Worm (Caenorhabditis elegans) whole organism, L1 larva: ENCODE results near the gene dyf-6.

Experiments
- C16A3.4 ChIP-seq: fragments of 150-350 bp; optimal IDR thresholded peaks from 2 replicates; lab custom pipeline; 2014; ENCODE audit warnings: missing biosample characterization, missing genetic modification characterization
- C34B4.2 ChIP-seq: sonication (generic microtip); optimal IDR thresholded peaks from 2 replicates; lab custom pipeline; 2017; ENCODE audit warnings: mild to moderate bottlenecking, missing genetic modification characterization, missing compliant biosample characterization
- F16B12.6 ChIP-seq: fragments of 150-350 bp; optimal IDR thresholded peaks from 2 replicates; lab custom pipeline; 2014; ENCODE audit warnings: missing biosample characterization, missing genetic modification characterization
- aha-1 ChIP-seq: fragments of 150-350 bp; optimal IDR thresholded peaks from 2 replicates; lab custom pipeline; 2014; ENCODE audit warnings: missing biosample characterization, missing genetic modification characterization
- alr-1 ChIP-seq: fragments of 200-800 bp; sonication (Bioruptor generic); optimal IDR thresholded peaks from 2 replicates; lab custom pipeline; 2018; ENCODE audit warnings: borderline replicate concordance, mild to moderate bottlenecking, missing genetic modification characterization, missing compliant biosample characterization
- aly-2 ChIP-seq: fragments of 150-350 bp; optimal IDR thresholded peaks from 2 replicates; lab custom pipeline; 2014; ENCODE audit warnings: missing biosample characterization, missing genetic modification characterization
- blmp-1 ChIP-seq: fragments of 150-350 bp; optimal IDR thresholded peaks from 2 replicates; lab custom pipeline; 2014; ENCODE audit warnings: missing biosample characterization, missing genetic modification characterization
- ceh-63 ChIP-seq: fragments of 200-800 bp; sonication (Bioruptor generic); optimal IDR thresholded peaks from 2 replicates; lab custom pipeline; 2018; ENCODE audit warnings: mild to moderate bottlenecking, missing genetic modification characterization, missing compliant biosample characterization
- ces-1 ChIP-seq: fragments of 150-350 bp; optimal IDR thresholded peaks from 2 replicates; lab custom pipeline; 2014; ENCODE audit warnings: missing biosample characterization, missing genetic modification reagents, missing genetic modification characterization
- dpl-1 ChIP-seq, 3 experiments: fragments of 150-350 bp in 2 of 3; sonication (generic microtip) in 1 of 3; optimal IDR thresholded peaks; 2 replicates each; lab custom pipeline; 2014 to 2017; ENCODE audit warnings: missing biosample characterization in 3 of 3, missing genetic modification characterization in 3 of 3, missing genetic modification reagents in 3 of 3
- dsc-1 ChIP-seq: sonication (generic microtip); optimal IDR thresholded peaks from 2 replicates; lab custom pipeline; 2016; ENCODE audit warnings: mild to moderate bottlenecking, missing genetic modification characterization, missing compliant biosample characterization
- efl-1 ChIP-seq, 4 experiments: fragments of 150-350 bp; optimal IDR thresholded peaks in 3 of 4; peaks in 1 of 4; 1 replicate in 1 of 4; 2 replicates in 3 of 4; lab custom pipeline; 2014; ENCODE audit warnings: missing biosample characterization in 2 of 4, missing genetic modification characterization in 2 of 4, missing genetic modification reagents in 2 of 4
- efl-3 ChIP-seq: fragments of 200-800 bp; sonication (Bioruptor generic); optimal IDR thresholded peaks from 2 replicates; lab custom pipeline; 2018; ENCODE audit warnings: mild to moderate bottlenecking, missing genetic modification characterization, missing compliant biosample characterization
- egl-13 ChIP-seq: sonication (generic microtip); optimal IDR thresholded peaks from 2 replicates; lab custom pipeline; 2016; ENCODE audit warnings: missing genotype, missing genetic modification reagents, missing genetic modification characterization, missing compliant biosample characterization
- egl-27 ChIP-seq, 2 experiments: fragments of 150-350 bp in 1 of 2; sonication (generic microtip); optimal IDR thresholded peaks; 3 replicates each; lab custom pipeline; 2017 to 2018; ENCODE audit warnings: missing biosample characterization in 2 of 2, missing genetic modification characterization in 2 of 2, missing genetic modification reagents in 2 of 2
- elt-3 ChIP-seq, 6 experiments: fragments of 150-350 bp in 1 of 6; sonication (generic microtip); optimal IDR thresholded peaks; 2 replicates each; lab custom pipeline; 2017 to 2018; ENCODE audit warnings: missing biosample characterization in 6 of 6, missing genetic modification characterization in 6 of 6, inconsistent platforms in 1 of 6
- fkh-4 ChIP-seq: sonication (generic microtip); optimal IDR thresholded peaks from 2 replicates; lab custom pipeline; 2016; ENCODE audit warnings: missing compliant biosample characterization, missing genetic modification characterization, borderline replicate concordance
- grh-1 ChIP-seq: fragments of 200-800 bp; sonication (Bioruptor generic); IDR thresholded peaks from 2 replicates; pipeline ENCODE4 v1.3.6; 2022; ENCODE audit warnings: missing genetic modification reagents, missing genetic modification characterization, missing compliant biosample characterization
- hpl-2 ChIP-seq: fragments of 150-350 bp; optimal IDR thresholded peaks from 2 replicates; lab custom pipeline; 2014; ENCODE audit warnings: missing biosample characterization, missing genetic modification reagents, missing genetic modification characterization
- irx-1 ChIP-seq: sonication (generic microtip); optimal IDR thresholded peaks from 2 replicates; lab custom pipeline; 2016; ENCODE audit warnings: missing genetic modification characterization, missing compliant biosample characterization
- lin-13 ChIP-seq: fragments of 150-350 bp; optimal IDR thresholded peaks from 2 replicates; lab custom pipeline; 2014; ENCODE audit warnings: missing biosample characterization, missing genetic modification reagents, missing genetic modification characterization
- lin-14 ChIP-seq: fragments of 200-800 bp; sonication (Bioruptor generic); optimal IDR thresholded peaks from 2 replicates; lab custom pipeline; 2018; ENCODE audit warnings: mild to moderate bottlenecking, missing genetic modification characterization, moderate library complexity, missing compliant biosample characterization
- lin-35 ChIP-seq, 2 experiments: fragments of 150-350 bp; optimal IDR thresholded peaks; 2 replicates each; lab custom pipeline; 2014; ENCODE audit warnings: missing biosample characterization in 2 of 2, missing genetic modification characterization in 2 of 2, missing genetic modification reagents in 2 of 2
- lsy-2 ChIP-seq, 2 experiments: fragments of 150-350 bp; optimal IDR thresholded peaks; 2 replicates each; lab custom pipeline; 2014; ENCODE audit warnings: missing biosample characterization in 2 of 2, missing genetic modification characterization in 2 of 2
- mab-9 ChIP-seq: fragments of 200-800 bp; sonication (Bioruptor generic); IDR thresholded peaks from 2 replicates; pipeline ENCODE4 v1.3.6; 2022; ENCODE audit warnings: missing genetic modification reagents, missing genetic modification characterization, missing compliant biosample characterization
- mdl-1 ChIP-seq, 2 experiments: fragments of 150-350 bp; optimal IDR thresholded peaks; 2 replicates each; lab custom pipeline; 2014 to 2017; ENCODE audit warnings: missing biosample characterization in 2 of 2, missing genetic modification characterization in 2 of 2, inconsistent platforms in 1 of 2
- mef-2 ChIP-seq: fragments of 150-350 bp; optimal IDR thresholded peaks from 2 replicates; lab custom pipeline; 2014; ENCODE audit warnings: missing biosample characterization, missing genetic modification characterization
- mep-1 ChIP-seq: fragments of 150-350 bp; optimal IDR thresholded peaks from 2 replicates; lab custom pipeline; 2014; ENCODE audit warnings: missing biosample characterization, missing genetic modification characterization
- nhr-11 ChIP-seq: fragments of 150-350 bp; optimal IDR thresholded peaks from 2 replicates; lab custom pipeline; 2014; ENCODE audit warnings: missing biosample characterization, missing genetic modification characterization
- nhr-19 ChIP-seq: fragments of 200-800 bp; sonication (Bioruptor generic); conservative IDR thresholded peaks from 2 replicates; pipeline ENCODE4 v1.3.6; 2022; ENCODE audit warnings: missing genetic modification characterization, missing compliant biosample characterization
- nhr-20 ChIP-seq: sonication (generic microtip); optimal IDR thresholded peaks from 2 replicates; lab custom pipeline; 2016; ENCODE audit warnings: mild to moderate bottlenecking, missing genetic modification characterization, missing compliant biosample characterization
- nhr-28 ChIP-seq: fragments of 150-350 bp; optimal IDR thresholded peaks from 2 replicates; lab custom pipeline; 2014; ENCODE audit warnings: missing biosample characterization, missing genetic modification characterization
- nhr-71 ChIP-seq: sonication (generic microtip); optimal IDR thresholded peaks from 2 replicates; lab custom pipeline; 2016; ENCODE audit warnings: mild to moderate bottlenecking, missing genetic modification characterization, moderate library complexity, missing compliant biosample characterization
- nhr-76 ChIP-seq: sonication (generic microtip); optimal IDR thresholded peaks from 2 replicates; lab custom pipeline; 2017; ENCODE audit warnings: missing biosample characterization, missing genetic modification characterization
- nhr-84 ChIP-seq: sonication (generic microtip); optimal IDR thresholded peaks from 2 replicates; lab custom pipeline; 2017; ENCODE audit warnings: missing biosample characterization, missing genetic modification characterization
- nhr-85 ChIP-seq: sonication (generic microtip); peaks from one replicate; lab custom pipeline; 2016; ENCODE audit warnings: missing genetic modification characterization, inconsistent platforms, missing compliant biosample characterization
- pag-3 ChIP-seq: sonication (generic microtip); optimal IDR thresholded peaks from 2 replicates; lab custom pipeline; 2017; ENCODE audit warnings: missing genetic modification characterization, mild to moderate bottlenecking, missing compliant biosample characterization, antibody characterized with exemption, borderline replicate concordance; ENCODE audit not compliant: insufficient read depth
- pax-3 ChIP-seq: fragments of 200-800 bp; sonication (Bioruptor generic); optimal IDR thresholded peaks from 2 replicates; lab custom pipeline; 2018; ENCODE audit warnings: mild to moderate bottlenecking, missing genetic modification characterization, moderate library complexity, missing compliant biosample characterization
- pqm-1 ChIP-seq: sonication (generic microtip); optimal IDR thresholded peaks from 3 replicates; lab custom pipeline; 2017; ENCODE audit warnings: missing biosample characterization, missing genetic modification characterization
- snu-23 ChIP-seq: sonication (generic microtip); optimal IDR thresholded peaks from 2 replicates; lab custom pipeline; 2016; ENCODE audit warnings: missing genetic modification characterization, missing compliant biosample characterization
- swsn-7 ChIP-seq: sonication (generic microtip); optimal IDR thresholded peaks from 2 replicates; lab custom pipeline; 2016; ENCODE audit warnings: missing genetic modification characterization, missing compliant biosample characterization
- tlp-1 ChIP-seq: fragments of 150-350 bp; optimal IDR thresholded peaks from 2 replicates; lab custom pipeline; 2014; ENCODE audit warnings: missing biosample characterization, missing genetic modification characterization
- unc-62 ChIP-seq: fragments of 150-350 bp; optimal IDR thresholded peaks from 2 replicates; lab custom pipeline; 2014; ENCODE audit warnings: missing biosample characterization, missing genetic modification reagents, missing genetic modification characterization
- unc-86 ChIP-seq: sonication (generic microtip); optimal IDR thresholded peaks from 2 replicates; lab custom pipeline; 2016; ENCODE audit warnings: missing genetic modification characterization, missing compliant biosample characterization
- unc-98 ChIP-seq: fragments of 200-800 bp; sonication (Bioruptor generic); IDR thresholded peaks from 2 replicates; pipeline ENCODE4 v1.3.6; 2022; ENCODE audit warnings: missing genetic modification characterization, missing compliant biosample characterization
- xbp-1 ChIP-seq: sonication (generic microtip); optimal IDR thresholded peaks from 2 replicates; lab custom pipeline; 2016; ENCODE audit warnings: missing genetic modification characterization, missing compliant biosample characterization
- zag-1 ChIP-seq: fragments of 150-350 bp; optimal IDR thresholded peaks from 2 replicates; lab custom pipeline; 2014; ENCODE audit warnings: missing biosample characterization, missing genetic modification characterization
- ztf-11 ChIP-seq, 2 experiments: sonication (generic microtip); optimal IDR thresholded peaks; 2 replicates each; lab custom pipeline; 2016 to 2017; ENCODE audit warnings: missing genetic modification characterization in 2 of 2, missing biosample characterization in 1 of 2, missing compliant biosample characterization in 1 of 2

Gene dyf-6

ce11 chrX:10392792-10393191 is 6.5 kb upstream of the dyf-6 start:
- TF ChIP-seq lin-14 (peak; percentile 7), F16B12.6 (tag; lab: Kevin White, UChicago) (no peak), blmp-1 (peak; percentile 44)

DNA sequence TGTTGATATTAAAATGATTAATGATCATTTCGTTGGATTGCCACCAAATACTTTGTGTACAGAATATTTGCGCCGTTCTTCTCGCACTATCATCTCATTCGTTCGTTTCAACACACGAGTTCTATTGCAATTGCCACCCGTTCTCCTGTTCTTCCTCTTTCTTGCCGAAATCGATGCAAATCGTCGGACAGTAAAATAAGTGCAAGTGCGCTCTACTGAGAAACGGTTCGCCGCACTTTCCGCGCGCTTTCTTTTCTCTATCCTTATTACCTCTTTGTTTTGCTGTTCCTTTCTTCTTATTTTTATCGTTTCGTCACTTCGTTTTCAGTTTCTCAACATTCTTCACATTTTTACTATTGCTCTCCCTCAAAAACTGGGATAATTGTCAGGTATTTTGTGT is 4.9 kb upstream of the dyf-6 start:
- no peak for TF ChIP-seq nhr-28
- TF ChIP-seq snu-23 = peak; percentile 39
- TF ChIP-seq xbp-1 (tag; lab: Kevin White, UChicago) = peak; percentile 4
- peak; percentile 4 for TF ChIP-seq C16A3.4 (tag; lab: Kevin White, UChicago)
- peak; percentile 19 for TF ChIP-seq nhr-20 (tag; lab: Kevin White, UChicago)
- TF ChIP-seq blmp-1 = peak; percentile 86
- peak; percentile 29 to 40 (median 31) for TF ChIP-seq dpl-1 (GFP tag; optimal IDR thresholded peaks at IDR 0.05; lab: Kevin White, UChicago)
- no peak for TF ChIP-seq nhr-84 (tag; lab: Kevin White, UChicago)
- TF ChIP-seq ces-1 = no peak
- no peak for TF ChIP-seq efl-1 (optimal IDR thresholded peaks at IDR 0.05; lab: Kevin White, UChicago)
- peak in 1 of 2 experiments; percentile 84 for TF ChIP-seq efl-1 (GFP tag; optimal IDR thresholded peaks at IDR 0.05 in 1 of 2; lab: Kevin White, UChicago)
- TF ChIP-seq elt-3 (tag; optimal IDR thresholded peaks at IDR 0.05; lab: Kevin White, UChicago) = peak in 1 of 6 experiments; percentile 38
- peak; percentile 5 to 70 for TF ChIP-seq lin-35 (GFP tag; optimal IDR thresholded peaks at IDR 0.05; lab: Kevin White, UChicago)
- TF ChIP-seq irx-1 = no peak
- TF ChIP-seq mep-1 = peak; percentile 49
- peak; percentile 1 for TF ChIP-seq nhr-71 (tag; lab: Kevin White, UChicago)
- peak; percentile 0 to 20 for TF ChIP-seq lsy-2 (tag; optimal IDR thresholded peaks at IDR 0.05; lab: Kevin White, UChicago)
- TF ChIP-seq nhr-85 (tag; lab: Kevin White, UChicago) = peak; percentile 72
- peak; percentile 74 for TF ChIP-seq lin-14

- TF ChIP-seq swsn-7 (no peak), elt-3 (tag; optimal IDR thresholded peaks at IDR 0.05; lab: Kevin White, UChicago) (no peak), nhr-19 (no peak), nhr-11 (no peak), lsy-2 (tag; optimal IDR thresholded peaks at IDR 0.05; lab: Kevin White, UChicago) (no peak), unc-62 (GFP tag; lab: Kevin White, UChicago) (no peak), nhr-84 (tag; lab: Kevin White, UChicago) (no peak), aha-1 (tag; lab: Kevin White, UChicago) (no peak), nhr-85 (tag; lab: Kevin White, UChicago) (peak; percentile 10), hpl-2 (GFP tag; lab: Kevin White, UChicago) (no peak), zag-1 (tag; lab: Kevin White, UChicago) (no peak), efl-3 (GFP tag; lab: Kevin White, UChicago) (no peak), pag-3 (tag; lab: Kevin White, UChicago) (no peak), mep-1 (no peak), unc-98 (GFP tag; lab: Robert Waterston, UW) (no peak), aly-2 (tag; lab: Kevin White, UChicago) (no peak), tlp-1 (tag; lab: Kevin White, UChicago) (no peak), mef-2 (tag; lab: Kevin White, UChicago) (no peak), pqm-1 (tag; lab: Kevin White, UChicago) (no peak), xbp-1 (tag; lab: Kevin White, UChicago) (no peak), nhr-71 (tag; lab: Kevin White, UChicago) (peak; percentile 46), snu-23 (no peak), dsc-1 (tag; lab: Kevin White, UChicago) (peak; percentile 36), grh-1 (GFP tag; lab: Robert Waterston, UW) (no peak), unc-86 (tag; lab: Kevin White, UChicago) (no peak), egl-27 (tag; optimal IDR thresholded peaks at IDR 0.05; lab: Kevin White, UChicago) (no peak), fkh-4 (tag; lab: Kevin White, UChicago) (no peak), mdl-1 (tag; optimal IDR thresholded peaks at IDR 0.05; lab: Kevin White, UChicago) (no peak), alr-1 (tag; lab: Kevin White, UChicago) (no peak), lin-14 (peak; percentile 24), nhr-76 (tag; lab: Kevin White, UChicago) (no peak), C34B4.2 (no peak), egl-13 (tag; lab: Kevin White, UChicago) (no peak), ztf-11 (tag; optimal IDR thresholded peaks at IDR 0.05; lab: Kevin White, UChicago) (no peak), pax-3 (tag; lab: Kevin White, UChicago) (no peak), lin-13 (GFP tag; lab: Kevin White, UChicago) (no peak), ceh-63 (no peak), mab-9 (GFP tag; lab: Robert Waterston, UW) (no peak), irx-1 (no peak)
Measured at ce11 chrX:10386001-10386400, 307 bp downstream of the dyf-6 start.
